Worm (Caenorhabditis elegans) whole organism, L2 larva: ENCODE data around the gene ZK688.10.
A peak's percentile ranks its signal among the peaks of the same experiment; 100 is the strongest.

Experiments used
- C34F6.9 ChIP-seq: fragments of 150-350 bp; optimal IDR thresholded peaks from 2 replicates; lab custom pipeline; 2014; ENCODE audit warnings: missing biosample characterization, missing genetic modification characterization
- F13H6.1 ChIP-seq: sonication (generic microtip); optimal IDR thresholded peaks from 2 replicates; lab custom pipeline; 2016; ENCODE audit warnings: missing genetic modification characterization, missing compliant biosample characterization
- R02D3.7 ChIP-seq: fragments of 150-350 bp; optimal IDR thresholded peaks from 2 replicates; lab custom pipeline; 2014; ENCODE audit warnings: missing biosample characterization, missing genetic modification characterization
- Y55F3AM.14 ChIP-seq: fragments of 200-800 bp; sonication (Bioruptor generic); optimal IDR thresholded peaks from 2 replicates; lab custom pipeline; 2018; ENCODE audit warnings: mild to moderate bottlenecking, missing genetic modification characterization, missing compliant biosample characterization
- ZK546.5 ChIP-seq: sonication (generic microtip); optimal IDR thresholded peaks from 2 replicates; lab custom pipeline; 2017; ENCODE audit warnings: missing biosample characterization, missing genetic modification characterization
- aly-2 ChIP-seq: fragments of 150-350 bp; optimal IDR thresholded peaks from 2 replicates; lab custom pipeline; 2014; ENCODE audit warnings: missing biosample characterization, missing genetic modification characterization
- ama-1 ChIP-seq: fragments of 150-350 bp; optimal IDR thresholded peaks from 2 replicates; lab custom pipeline; 2018; ENCODE audit warnings: inconsistent platforms
- blmp-1 ChIP-seq: sonication (generic microtip); optimal IDR thresholded peaks from 2 replicates; lab custom pipeline; 2017; ENCODE audit warnings: missing genetic modification characterization, mild to moderate bottlenecking, missing compliant biosample characterization, antibody characterized with exemption, moderate library complexity; ENCODE audit not compliant: insufficient read depth
- ceh-16 ChIP-seq: fragments of 150-350 bp; optimal IDR thresholded peaks from 2 replicates; lab custom pipeline; 2014; ENCODE audit warnings: missing biosample characterization, missing genetic modification characterization
- ceh-82 ChIP-seq: fragments of 150-350 bp; optimal IDR thresholded peaks from 2 replicates; lab custom pipeline; 2014; ENCODE audit warnings: missing biosample characterization, missing genetic modification characterization
- crh-2 ChIP-seq: sonication (generic microtip); optimal IDR thresholded peaks from 2 replicates; lab custom pipeline; 2017; ENCODE audit warnings: missing biosample characterization, missing genetic modification characterization
- dmd-4 ChIP-seq: sonication (generic microtip); optimal IDR thresholded peaks from 2 replicates; lab custom pipeline; 2017; ENCODE audit warnings: missing biosample characterization, missing genetic modification characterization
- egl-27 ChIP-seq: sonication (generic microtip); optimal IDR thresholded peaks from 3 replicates; lab custom pipeline; 2017; ENCODE audit warnings: missing biosample characterization, missing genetic modification reagents, missing genetic modification characterization
- fos-1 ChIP-seq: fragments of 150-350 bp; optimal IDR thresholded peaks from 2 replicates; lab custom pipeline; 2014; ENCODE audit warnings: missing biosample characterization, missing genetic modification characterization
- gmeb-1 ChIP-seq: fragments of 150-350 bp; optimal IDR thresholded peaks from 2 replicates; lab custom pipeline; 2014; ENCODE audit warnings: missing biosample characterization, missing genetic modification characterization
- lin-11 ChIP-seq: fragments of 150-350 bp; sonication (generic microtip); optimal IDR thresholded peaks from 2 replicates; lab custom pipeline; 2014; ENCODE audit warnings: missing biosample characterization, missing genetic modification characterization, inconsistent platforms, mixed read lengths
- lin-13 ChIP-seq: fragments of 150-350 bp; optimal IDR thresholded peaks from 2 replicates; lab custom pipeline; 2014; ENCODE audit warnings: missing biosample characterization, missing genetic modification reagents, missing genetic modification characterization
- lin-39 ChIP-seq: fragments of 150-350 bp; optimal IDR thresholded peaks from 2 replicates; lab custom pipeline; 2014; ENCODE audit warnings: missing biosample characterization, missing genetic modification reagents, missing genetic modification characterization
- lsy-2 ChIP-seq, 2 experiments: fragments of 150-350 bp in 1 of 2; sonication (generic microtip) in 1 of 2; optimal IDR thresholded peaks; 2 replicates each; lab custom pipeline; 2014 to 2017; ENCODE audit warnings: missing biosample characterization in 2 of 2, missing genetic modification characterization in 2 of 2
- mab-5 ChIP-seq: fragments of 150-350 bp; optimal IDR thresholded peaks from 2 replicates; lab custom pipeline; 2014; ENCODE audit warnings: missing biosample characterization, missing genetic modification characterization
- mbf-1 ChIP-seq: sonication (generic microtip); optimal IDR thresholded peaks from 2 replicates; lab custom pipeline; 2017; ENCODE audit warnings: missing biosample characterization, missing genetic modification characterization
- mdl-1 ChIP-seq, 2 experiments: fragments of 150-350 bp in 1 of 2; sonication (generic microtip) in 1 of 2; optimal IDR thresholded peaks; 2 replicates each; lab custom pipeline; 2017; ENCODE audit warnings: missing biosample characterization in 2 of 2, missing genetic modification characterization in 2 of 2
- nhr-10 ChIP-seq: sonication (generic microtip); optimal IDR thresholded peaks from 2 replicates; lab custom pipeline; 2017; ENCODE audit warnings: missing biosample characterization, missing genetic modification characterization
- nhr-11 ChIP-seq: fragments of 150-350 bp; optimal IDR thresholded peaks from 2 replicates; lab custom pipeline; 2014; ENCODE audit warnings: missing biosample characterization, missing genetic modification characterization
- nhr-12 ChIP-seq: fragments of 150-350 bp; optimal IDR thresholded peaks from 2 replicates; lab custom pipeline; 2014; ENCODE audit warnings: missing biosample characterization, missing genetic modification characterization
- nhr-129 ChIP-seq: fragments of 150-350 bp; optimal IDR thresholded peaks from 2 replicates; lab custom pipeline; 2014; ENCODE audit warnings: missing biosample characterization, missing genetic modification characterization
- nhr-21 ChIP-seq: fragments of 150-350 bp; optimal IDR thresholded peaks from 2 replicates; lab custom pipeline; 2014; ENCODE audit warnings: missing biosample characterization, missing genetic modification characterization
- nhr-23 ChIP-seq: fragments of 150-350 bp; optimal IDR thresholded peaks from 2 replicates; lab custom pipeline; 2014; ENCODE audit warnings: missing biosample characterization, missing genetic modification reagents, missing genetic modification characterization
- nhr-25 ChIP-seq: fragments of 150-350 bp; sonication (generic microtip); optimal IDR thresholded peaks from 3 replicates; lab custom pipeline; 2014; ENCODE audit warnings: missing biosample characterization, missing genetic modification characterization
- nhr-6 ChIP-seq: fragments of 150-350 bp; optimal IDR thresholded peaks from 2 replicates; lab custom pipeline; 2014; ENCODE audit warnings: missing biosample characterization, missing genetic modification characterization
- nhr-77 ChIP-seq: fragments of 150-350 bp; optimal IDR thresholded peaks from 2 replicates; lab custom pipeline; 2014; ENCODE audit warnings: missing biosample characterization, missing genetic modification characterization
- peb-1 ChIP-seq: fragments of 150-350 bp; optimal IDR thresholded peaks from 2 replicates; lab custom pipeline; 2014; ENCODE audit warnings: missing biosample characterization, missing genetic modification characterization
- sem-4 ChIP-seq: fragments of 150-350 bp; optimal IDR thresholded peaks from 2 replicates; lab custom pipeline; 2014; ENCODE audit warnings: missing biosample characterization, missing genetic modification reagents, missing genetic modification characterization
- skn-1 ChIP-seq: sonication (generic microtip); optimal IDR thresholded peaks from 2 replicates; lab custom pipeline; 2017; ENCODE audit warnings: missing biosample characterization, missing genetic modification characterization
- sma-9 ChIP-seq, 2 experiments: fragments of 150-350 bp in 1 of 2; sonication (generic microtip) in 1 of 2; optimal IDR thresholded peaks; 2 replicates each; lab custom pipeline; 2014 to 2016; ENCODE audit warnings: missing genetic modification characterization in 2 of 2, mild to moderate bottlenecking in 1 of 2, missing biosample characterization in 1 of 2, missing compliant biosample characterization in 1 of 2, missing genetic modification reagents in 1 of 2, moderate library complexity in 1 of 2
- snpc-4 ChIP-seq: fragments of 150-350 bp; optimal IDR thresholded peaks from 2 replicates; lab custom pipeline; 2014; ENCODE audit warnings: missing biosample characterization, missing genetic modification characterization
- unc-39 ChIP-seq: fragments of 150-350 bp; optimal IDR thresholded peaks from 2 replicates; lab custom pipeline; 2014; ENCODE audit warnings: missing biosample characterization, missing genetic modification characterization
- unc-55 ChIP-seq: fragments of 150-350 bp; sonication (generic microtip); optimal IDR thresholded peaks from 3 replicates; lab custom pipeline; 2014; ENCODE audit warnings: missing biosample characterization, missing genetic modification reagents, missing genetic modification characterization
- unc-62 ChIP-seq: fragments of 150-350 bp; optimal IDR thresholded peaks from 2 replicates; lab custom pipeline; 2014; ENCODE audit warnings: missing biosample characterization, missing genetic modification reagents, missing genetic modification characterization
- zag-1 ChIP-seq: fragments of 150-350 bp; optimal IDR thresholded peaks from 2 replicates; lab custom pipeline; 2014; ENCODE audit warnings: missing biosample characterization, missing genetic modification characterization
- ztf-1 ChIP-seq: fragments of 200-800 bp; sonication (Bioruptor generic); conservative IDR thresholded peaks from 2 replicates; pipeline ENCODE4 v1.3.6; 2022; ENCODE audit warnings: missing genetic modification characterization, missing compliant biosample characterization
- ztf-11 ChIP-seq: sonication (generic microtip); optimal IDR thresholded peaks from 2 replicates; lab custom pipeline; 2017; ENCODE audit warnings: missing biosample characterization, missing genetic modification characterization
- ztf-4 ChIP-seq: fragments of 150-350 bp; optimal IDR thresholded peaks from 2 replicates; lab custom pipeline; 2014; ENCODE audit warnings: missing biosample characterization, missing genetic modification characterization

ZK688.10 gene

DNA sequence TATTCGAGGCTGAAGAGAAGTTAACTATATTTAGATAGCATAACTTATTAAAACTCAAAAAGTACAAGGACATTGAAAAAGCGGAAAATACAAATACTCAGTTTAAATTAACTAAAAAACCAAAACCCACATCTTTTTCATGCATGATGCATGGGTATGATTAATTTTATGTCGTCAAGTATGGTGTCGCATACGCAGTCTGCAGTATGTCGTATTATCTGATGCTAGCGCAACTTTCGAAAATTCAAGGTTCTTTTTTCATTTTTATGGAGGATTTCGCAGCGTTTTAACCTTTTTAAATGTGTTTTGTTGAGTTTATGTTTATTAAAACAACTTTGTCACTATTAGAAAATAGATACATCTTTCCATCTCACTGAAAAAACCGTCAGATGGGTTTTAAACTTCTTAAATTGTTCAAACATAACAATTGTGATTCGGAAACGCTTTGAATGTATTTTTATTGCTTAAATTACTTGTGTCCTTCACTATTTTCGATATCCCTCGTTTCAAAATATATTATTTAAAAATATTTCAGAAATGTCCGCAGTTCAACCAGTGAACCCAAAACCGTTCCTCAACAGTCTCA lies 35.2 kb downstream of the ZK688.10 start, which contains the start of gene snr-5:
snr-5 (plus strand) TSS at position 536 of the 586 bp plus-strand sequence.
- no peak for TF ChIP-seq nhr-10 (tag; lab: Kevin White, UChicago)
- peak; percentile 25 for TF ChIP-seq nhr-129 (tag; lab: Kevin White, UChicago)
- TF ChIP-seq lin-11 (tag; lab: Kevin White, UChicago) = no peak
- TF ChIP-seq mbf-1 = no peak
- TF ChIP-seq nhr-23 (tag; lab: Kevin White, UChicago) = no peak
- TF ChIP-seq nhr-77 = no peak
- TF ChIP-seq lin-13 (GFP tag; lab: Kevin White, UChicago) = peak; percentile 27
- TF ChIP-seq snpc-4 (tag; lab: Kevin White, UChicago) = no peak
- no peak for TF ChIP-seq ZK546.5 (tag; lab: Kevin White, UChicago)
- peak; percentile 26 for TF ChIP-seq C34F6.9 (tag; lab: Kevin White, UChicago)
- no peak for TF ChIP-seq nhr-6 (tag; lab: Kevin White, UChicago)
- TF ChIP-seq egl-27 (tag; lab: Kevin White, UChicago) = no peak
- TF ChIP-seq gmeb-1 (tag; lab: Kevin White, UChicago) = no peak
- no peak for TF ChIP-seq blmp-1
- TF ChIP-seq ceh-82 (tag; lab: Kevin White, UChicago) = no peak
- no peak for TF ChIP-seq Y55F3AM.14 (GFP tag; lab: Kevin White, UChicago)
- TF ChIP-seq sem-4 (tag; lab: Kevin White, UChicago) = no peak
- TF ChIP-seq skn-1 (tag; lab: Kevin White, UChicago) = no peak
- TF ChIP-seq ztf-1 = no peak
- TF ChIP-seq R02D3.7 (tag; lab: Kevin White, UChicago) = no peak
- TF ChIP-seq nhr-25 = no peak
- no peak for TF ChIP-seq peb-1 (tag; lab: Kevin White, UChicago)
- TF ChIP-seq ztf-4 (tag; lab: Kevin White, UChicago) = no peak
- no peak for TF ChIP-seq ceh-16 (tag; lab: Kevin White, UChicago)
- TF ChIP-seq unc-55 (GFP tag; lab: Kevin White, UChicago) = no peak
- TF ChIP-seq F13H6.1 = no peak
- TF ChIP-seq sma-9 (GFP tag; optimal IDR thresholded peaks at IDR 0.05; lab: Kevin White, UChicago) = no peak
- no peak for TF ChIP-seq sma-9 (tag; optimal IDR thresholded peaks at IDR 0.05; lab: Kevin White, UChicago)
- no peak for TF ChIP-seq nhr-12
- TF ChIP-seq nhr-11 (tag; lab: Kevin White, UChicago) = no peak
- TF ChIP-seq dmd-4 (tag; lab: Kevin White, UChicago) = no peak
- TF ChIP-seq lsy-2 (tag; optimal IDR thresholded peaks at IDR 0.05; lab: Kevin White, UChicago) = peak in 1 of 2 experiments; percentile 59
- TF ChIP-seq unc-39 (tag; lab: Kevin White, UChicago) = no peak

DNA sequence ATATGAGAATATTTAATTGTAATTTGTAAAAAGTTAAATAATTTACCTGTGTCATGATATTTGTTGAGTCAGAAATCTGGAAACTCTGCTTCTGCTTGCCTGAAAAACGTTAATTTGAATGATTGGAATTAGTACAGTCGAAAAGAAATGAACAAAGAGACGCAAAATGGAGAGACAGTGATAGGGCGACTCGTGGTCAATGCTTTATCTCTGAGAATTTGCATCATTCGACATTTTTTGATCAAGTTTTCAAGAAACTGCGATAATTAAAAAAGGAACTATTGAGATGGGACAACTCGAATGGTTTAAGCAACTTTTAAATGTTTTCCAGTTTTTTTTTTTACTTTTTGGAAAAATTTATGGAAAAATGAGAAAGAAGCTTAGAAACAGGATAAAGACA lies 35.9 kb downstream of the ZK688.10 start, which contains the start of gene cuc-1:
cuc-1 (minus strand) TSS at position 101 of the 400 bp plus-strand sequence.
- TF ChIP-seq zag-1 (tag; lab: Kevin White, UChicago) (no peak), aly-2 (tag; lab: Kevin White, UChicago) (no peak), ztf-1 (no peak), egl-27 (tag; lab: Kevin White, UChicago) (no peak), lin-13 (GFP tag; lab: Kevin White, UChicago) (no peak), mab-5 (no peak), sma-9 (GFP tag; optimal IDR thresholded peaks at IDR 0.05; lab: Kevin White, UChicago) (no peak), sma-9 (tag; optimal IDR thresholded peaks at IDR 0.05; lab: Kevin White, UChicago) (no peak), fos-1 (peak; percentile 10)
- TF ChIP-seq, all 48 proteins: peak for 1

DNA sequence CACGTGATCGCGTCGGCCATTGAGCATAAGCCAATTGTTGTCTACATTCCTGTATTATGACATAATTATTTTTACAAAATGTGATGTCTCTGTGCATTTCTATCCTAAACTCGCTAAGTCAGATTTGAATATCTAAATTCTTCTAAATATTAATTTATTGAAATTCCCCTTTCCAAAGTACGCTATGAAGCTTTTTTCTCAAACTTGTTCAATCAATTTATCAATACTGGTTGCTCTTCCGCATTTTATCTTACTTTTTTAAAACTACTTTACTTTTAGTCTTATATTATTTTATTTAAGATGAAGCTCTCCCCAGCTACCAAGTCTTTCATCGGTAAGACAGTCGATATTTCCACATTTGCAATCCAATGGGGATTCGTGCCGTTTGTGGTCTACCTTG lies 37.5 kb downstream of the ZK688.10 start, which contains the start of gene tomm-7:
tomm-7 (plus strand) TSS at position 301 of the 400 bp plus-strand sequence.
- TF ChIP-seq skn-1 (tag; lab: Kevin White, UChicago) (no peak), egl-27 (tag; lab: Kevin White, UChicago) (no peak), mdl-1 (tag; optimal IDR thresholded peaks at IDR 0.05; lab: Kevin White, UChicago) (no peak), sem-4 (tag; lab: Kevin White, UChicago) (no peak), snpc-4 (tag; lab: Kevin White, UChicago) (no peak), fos-1 (no peak), Y55F3AM.14 (GFP tag; lab: Kevin White, UChicago) (no peak), nhr-21 (tag; lab: Kevin White, UChicago) (no peak), unc-55 (GFP tag; lab: Kevin White, UChicago) (no peak), nhr-23 (tag; lab: Kevin White, UChicago) (no peak), unc-62 (no peak), crh-2 (tag; lab: Kevin White, UChicago) (no peak), unc-39 (tag; lab: Kevin White, UChicago) (no peak), C34F6.9 (tag; lab: Kevin White, UChicago) (no peak), peb-1 (tag; lab: Kevin White, UChicago) (no peak), ztf-11 (tag; lab: Kevin White, UChicago) (no peak), ama-1 (lab: Kevin White, UChicago) (no peak), lin-39 (no peak)
